Fruit fly (Drosophila melanogaster) ovary, adult (tissue): ENCODE measurements around the gene FIG4.

Source experiments
- CG17801 ChIP-seq: fragments of 200-800 bp; optimal IDR thresholded peaks from 2 replicates; lab custom pipeline; 2019; ENCODE audit warnings: missing biosample characterization, mild to moderate bottlenecking, missing genetic modification characterization, moderate library complexity; ENCODE audit not compliant: partially characterized antibody

The FIG4 gene

DNA sequence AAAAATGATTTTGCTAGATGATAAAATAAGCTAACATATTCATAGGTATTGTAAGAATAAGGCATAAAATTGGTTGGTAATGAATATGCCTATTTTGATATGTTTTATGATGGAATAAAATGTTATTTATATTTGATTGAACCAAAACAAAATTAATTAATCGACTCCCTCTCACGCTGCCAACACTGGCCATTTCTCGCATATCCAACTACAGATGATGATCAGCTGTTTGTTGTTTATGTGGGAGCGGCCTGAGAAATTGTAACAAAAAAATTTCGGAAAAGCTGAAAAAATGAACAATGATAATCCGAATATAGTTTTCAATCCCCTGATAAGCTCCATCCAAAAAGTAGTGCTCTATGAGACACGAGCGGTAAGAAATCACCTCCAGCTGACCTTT is at the start of gene FIG4:
TSS of gene FIG4 (plus strand) at position 229 of the 400 bp plus-strand sequence.
- TF ChIP-seq CG17801 (GFP tag; lab: Kevin White, UChicago), result peak; percentile 12

DNA sequence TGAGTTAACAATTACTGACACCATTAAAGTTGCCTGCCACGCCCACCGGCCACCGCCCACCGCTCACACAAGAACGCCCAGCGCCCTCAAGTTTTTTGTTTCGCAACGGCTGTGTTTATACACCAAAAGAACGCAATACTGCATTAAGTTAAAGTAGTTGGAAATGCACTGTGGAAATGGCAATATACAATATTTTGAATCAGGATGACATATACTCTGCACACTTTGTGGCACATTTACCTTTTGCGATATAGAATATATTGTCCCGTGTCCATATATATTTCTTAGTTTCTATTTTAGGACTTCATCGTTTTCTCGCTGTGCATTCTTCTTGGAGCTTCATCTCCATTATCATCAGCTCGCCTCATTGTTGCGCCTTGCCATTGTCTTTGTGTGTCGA is 48.9 kb upstream of the FIG4 start:
- TF ChIP-seq CG17801 (GFP tag; lab: Kevin White, UChicago), result no peak

DNA sequence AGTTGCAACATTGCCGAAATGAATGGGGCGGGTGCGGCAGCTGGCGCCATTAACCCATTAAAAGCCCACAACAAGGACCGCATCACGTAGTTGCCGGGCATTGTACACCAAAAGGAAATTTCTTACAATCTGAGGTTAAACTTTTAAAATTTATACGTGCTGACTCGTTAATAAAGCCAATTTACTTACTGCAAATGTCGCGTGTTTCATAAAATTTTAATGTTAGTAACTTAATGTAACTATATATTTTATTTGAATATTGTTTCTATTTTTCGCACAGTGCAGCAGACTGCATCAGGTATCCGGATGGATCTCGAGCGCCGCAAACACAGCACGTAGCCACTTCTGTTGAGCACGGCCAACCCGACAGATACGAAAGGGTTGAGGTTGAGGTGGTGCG is 48.1 kb upstream of the FIG4 start:
- no peak for TF ChIP-seq CG17801 (GFP tag; lab: Kevin White, UChicago)

DNA sequence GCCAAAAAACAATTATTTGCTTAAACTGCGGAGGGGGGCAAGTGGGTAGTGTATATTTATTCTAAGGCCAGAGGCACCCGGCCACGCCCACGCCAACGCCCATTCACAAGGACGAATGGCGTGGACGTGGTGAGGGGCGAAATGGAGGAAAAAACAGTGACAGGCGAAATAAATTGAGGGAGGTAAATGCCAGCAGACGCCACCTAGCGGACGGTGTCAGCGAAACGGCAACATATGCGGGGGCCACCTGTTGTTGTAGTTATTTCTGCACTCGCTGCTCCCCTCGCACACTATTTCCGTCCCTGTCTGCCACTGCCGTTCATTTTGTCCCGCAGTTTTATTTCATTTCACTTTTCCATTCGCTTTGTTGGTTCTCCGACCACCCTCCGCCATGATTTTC is 47.0 kb upstream of the FIG4 start:
- no peak for TF ChIP-seq CG17801 (GFP tag; lab: Kevin White, UChicago)

DNA sequence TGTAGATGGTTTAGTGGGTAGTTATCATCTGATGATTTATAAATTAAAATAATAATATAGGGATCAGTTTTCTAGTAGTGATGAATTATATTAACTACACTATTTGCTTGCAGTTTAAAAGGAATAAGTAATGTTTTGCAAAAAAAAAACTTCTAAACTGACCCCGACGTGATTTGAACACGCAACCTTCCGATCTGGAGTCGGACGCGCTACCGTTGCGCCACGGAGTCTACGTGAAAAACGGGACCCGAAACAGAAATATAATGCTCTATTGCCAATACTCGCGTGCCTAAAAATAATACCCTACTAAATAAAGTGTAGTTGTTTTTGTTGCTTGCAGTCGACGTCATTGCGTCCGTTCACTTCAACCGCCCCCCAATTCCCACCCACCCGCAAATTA is 46.2 kb upstream of the FIG4 start:
- TF ChIP-seq CG17801 (GFP tag; lab: Kevin White, UChicago), result no peak

DNA sequence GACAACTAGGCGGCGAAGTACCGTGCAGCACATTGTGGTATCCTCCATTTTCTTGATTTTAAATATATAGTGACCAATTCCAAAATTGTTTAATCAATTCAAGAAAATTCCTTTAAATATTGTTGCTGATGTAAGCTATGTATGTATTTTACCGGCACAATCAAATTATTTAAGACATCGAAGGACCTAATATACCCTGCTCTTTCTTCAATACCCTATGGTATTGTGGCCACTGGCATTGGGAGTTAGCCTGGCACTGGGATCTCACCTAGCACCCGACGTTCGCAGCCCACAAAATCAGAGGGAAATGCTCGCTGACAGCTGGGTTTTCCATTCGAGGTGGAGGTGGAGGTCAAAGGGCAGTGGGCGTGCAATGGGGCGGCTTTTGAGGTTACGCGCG is 42.8 kb upstream of the FIG4 start:
- no peak for TF ChIP-seq CG17801 (GFP tag; lab: Kevin White, UChicago)

DNA sequence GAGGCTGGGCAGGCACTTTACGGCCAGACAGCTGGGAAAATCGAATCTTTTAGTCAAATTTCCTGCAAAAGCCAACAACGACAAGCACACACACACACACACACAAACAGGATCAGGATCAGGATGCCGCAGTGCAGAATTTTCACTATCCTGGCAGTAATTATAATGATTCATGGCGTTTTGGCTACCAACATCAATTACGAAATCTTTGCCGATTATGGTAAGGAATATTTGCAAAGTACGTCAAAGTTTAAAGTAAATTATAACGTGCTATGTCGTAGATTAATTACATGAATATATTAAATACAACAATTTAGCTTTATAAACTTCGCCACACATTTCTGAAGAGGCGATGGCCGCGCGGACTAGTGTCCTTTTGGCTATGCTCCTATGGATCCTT is 31.4 kb upstream of the FIG4 start, which contains the start of the genes CG34177 and CG34178:
TSS of gene CG34177 (plus strand) at position 301 of the 400 bp plus-strand sequence.
TSS of gene CG34178 (plus strand) at position 301 of the 400 bp plus-strand sequence.
- TF ChIP-seq CG17801 (GFP tag; lab: Kevin White, UChicago), result no peak

DNA sequence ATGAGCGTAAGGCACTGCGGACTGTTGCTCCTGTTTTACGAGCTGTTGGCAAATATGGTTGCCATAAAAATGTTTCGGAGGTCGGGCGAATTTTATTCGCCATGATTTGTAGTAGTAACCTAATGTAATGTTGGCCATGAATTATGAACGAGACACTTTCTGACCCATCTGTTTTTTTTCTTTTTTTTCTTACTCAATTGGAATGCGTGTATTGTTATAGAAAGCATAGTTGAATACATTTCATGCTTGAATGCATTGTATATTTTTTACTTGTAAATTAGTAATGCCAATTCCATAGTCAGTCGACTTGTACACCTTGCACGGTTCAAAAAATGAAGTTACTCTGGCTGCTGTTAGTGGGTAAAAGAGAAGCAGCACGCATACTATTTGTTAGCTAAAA is 27.5 kb upstream of the FIG4 start, which contains the start of gene CG43056:
TSS of gene CG43056 (plus strand) at position 301 of the 400 bp plus-strand sequence.
- TF ChIP-seq CG17801 (GFP tag; lab: Kevin White, UChicago), result no peak

DNA sequence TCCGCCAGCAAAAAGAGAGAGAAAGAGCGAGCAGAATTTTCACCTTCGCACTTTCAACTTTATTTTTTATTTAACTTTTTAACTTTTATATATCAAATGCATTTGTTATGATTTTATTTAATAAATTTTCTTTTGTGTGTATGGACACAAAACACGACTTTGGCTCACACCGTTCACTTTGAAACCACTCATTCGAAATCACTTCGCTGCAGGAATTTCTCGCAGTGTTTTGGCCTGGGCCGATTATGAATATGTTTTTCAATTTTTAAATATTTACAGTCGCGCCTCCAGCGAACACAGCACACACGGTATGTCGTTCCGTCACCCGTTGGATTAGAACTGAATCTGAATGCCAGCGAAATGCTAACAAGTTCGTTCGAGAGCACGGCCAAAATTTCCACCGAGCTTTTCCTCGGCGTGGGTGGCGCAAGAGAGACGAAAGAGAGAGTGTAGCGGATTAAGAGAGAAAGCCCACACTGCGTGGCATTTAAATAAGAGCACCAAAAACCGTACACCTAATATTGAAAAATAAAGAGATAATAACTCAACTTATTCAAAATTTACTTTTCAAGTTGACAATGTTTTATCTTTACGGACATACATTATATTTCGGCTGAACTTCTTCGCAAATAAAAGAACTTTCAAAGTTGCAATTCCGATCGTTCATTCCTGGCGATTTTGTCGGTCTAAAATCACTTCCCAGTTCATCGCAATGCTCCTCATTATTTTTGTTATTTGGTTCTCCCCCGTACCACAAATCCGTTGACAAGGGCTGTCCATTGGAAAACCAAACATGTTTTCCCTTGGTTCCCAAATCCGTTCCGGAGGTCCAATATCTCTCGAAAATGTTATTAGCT is 23.9 kb upstream of the FIG4 start, which contains the start of gene CG15431:
TSS of gene CG15431 (minus strand) at position 402 of the 857 bp plus-strand sequence.
- no peak for TF ChIP-seq CG17801 (GFP tag; lab: Kevin White, UChicago)

DNA sequence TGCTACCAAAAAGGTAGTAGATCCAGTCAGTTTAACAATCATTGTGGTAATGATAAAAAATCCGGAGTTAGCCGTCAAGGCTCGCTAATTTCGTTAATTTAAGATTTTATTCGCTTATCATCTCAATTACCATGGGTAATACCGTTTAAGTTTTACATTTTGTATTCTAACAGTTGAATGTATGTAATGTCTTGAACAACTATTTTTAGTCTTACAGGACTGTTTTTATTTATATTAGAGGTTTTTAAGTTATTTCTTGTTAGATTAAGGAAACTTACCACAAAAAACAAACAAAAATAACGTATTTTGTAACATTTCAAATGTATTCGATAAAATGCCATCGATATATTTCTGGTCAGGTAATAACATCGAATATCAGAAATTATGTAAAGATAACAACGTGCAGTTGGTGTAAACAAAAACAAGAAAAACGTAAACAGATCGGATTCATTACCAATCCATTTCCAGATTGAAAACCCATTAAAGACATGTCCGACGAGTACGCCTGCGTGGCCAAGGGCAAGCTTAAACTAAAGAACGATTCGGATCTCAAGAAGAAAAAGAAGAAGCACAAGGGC is 22.9 kb upstream of the FIG4 start, which contains the start of the genes Sfp24F and CG15432:
TSS of gene Sfp24F (minus strand) at position 51 of the 578 bp plus-strand sequence.
TSS of gene CG15432 (plus strand) at position 311 of the 578 bp plus-strand sequence.
- TF ChIP-seq CG17801 (GFP tag; lab: Kevin White, UChicago), result peak; percentile 14

DNA sequence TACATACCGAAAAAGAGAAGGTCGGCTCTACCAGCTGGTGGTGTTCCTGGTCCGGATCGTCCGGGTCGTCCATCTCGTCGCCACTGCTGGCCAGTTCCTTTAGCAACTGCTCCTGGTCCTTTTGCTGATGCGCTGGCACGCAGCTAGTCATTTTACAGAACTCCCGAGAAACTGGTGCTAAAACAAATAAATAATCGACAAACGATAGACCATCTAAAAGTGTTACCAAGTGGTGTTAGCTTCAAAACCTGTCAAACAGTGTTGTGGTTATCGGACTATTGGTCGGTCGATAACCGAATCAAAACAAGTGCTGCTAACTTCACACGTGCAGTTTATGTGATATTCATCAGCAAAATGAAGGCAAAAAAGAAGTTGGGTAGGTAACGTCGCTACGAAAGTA is 20.5 kb upstream of the FIG4 start, which contains the start of the genes morgue and Elp3:
TSS of gene morgue (minus strand) at position 224 of the 400 bp plus-strand sequence.
TSS of gene Elp3 (plus strand) at position 276 of the 400 bp plus-strand sequence.
- TF ChIP-seq CG17801 (GFP tag; lab: Kevin White, UChicago), result peak; percentile 3

DNA sequence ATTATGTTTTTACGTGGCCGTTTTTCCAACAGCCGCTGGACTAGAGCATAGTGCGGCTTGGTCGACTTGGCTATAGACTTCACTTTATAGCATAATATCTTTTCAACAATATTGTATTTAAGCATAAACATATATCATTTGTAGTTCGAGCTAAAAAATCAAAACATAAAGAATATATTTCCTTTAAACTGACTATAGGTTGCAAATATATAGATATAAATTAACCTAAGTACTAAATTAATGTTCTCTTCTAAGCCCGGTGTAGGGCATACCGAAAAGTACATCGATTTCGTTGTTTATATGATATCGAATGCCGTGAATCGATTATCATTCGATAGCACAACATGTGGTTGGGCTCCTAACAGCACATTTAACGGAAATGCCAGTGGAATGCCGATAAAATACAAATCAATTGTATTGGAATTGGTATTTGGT is 16.4 kb upstream of the FIG4 start, which contains the start of gene MFS18:
TSS of gene MFS18 (minus strand) at position 54 of the 435 bp plus-strand sequence.
- TF ChIP-seq CG17801 (GFP tag; lab: Kevin White, UChicago), result peak; percentile 89

DNA sequence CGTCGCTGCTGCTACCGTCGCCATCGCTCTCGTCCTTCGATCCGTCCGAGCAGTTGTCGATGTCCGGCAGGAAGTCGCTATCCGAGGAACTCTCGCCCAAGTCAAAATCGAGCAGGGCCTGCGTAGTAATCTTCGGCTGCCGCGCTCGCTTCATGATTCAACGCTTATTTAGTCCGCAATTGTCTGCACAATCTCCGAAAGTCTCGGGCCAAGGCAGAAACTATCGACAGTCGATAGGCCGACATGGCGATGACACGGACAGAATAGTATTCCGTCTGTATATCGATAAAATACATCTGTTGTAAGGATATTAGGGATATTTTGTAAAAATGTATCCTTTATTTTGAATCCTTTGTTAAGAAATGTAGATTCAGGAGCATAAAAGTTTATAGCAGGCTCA is 12.2 kb upstream of the FIG4 start, which contains the start of gene CG15439:
TSS of gene CG15439 (minus strand) at position 241 of the 400 bp plus-strand sequence.
- no peak for TF ChIP-seq CG17801 (GFP tag; lab: Kevin White, UChicago)

DNA sequence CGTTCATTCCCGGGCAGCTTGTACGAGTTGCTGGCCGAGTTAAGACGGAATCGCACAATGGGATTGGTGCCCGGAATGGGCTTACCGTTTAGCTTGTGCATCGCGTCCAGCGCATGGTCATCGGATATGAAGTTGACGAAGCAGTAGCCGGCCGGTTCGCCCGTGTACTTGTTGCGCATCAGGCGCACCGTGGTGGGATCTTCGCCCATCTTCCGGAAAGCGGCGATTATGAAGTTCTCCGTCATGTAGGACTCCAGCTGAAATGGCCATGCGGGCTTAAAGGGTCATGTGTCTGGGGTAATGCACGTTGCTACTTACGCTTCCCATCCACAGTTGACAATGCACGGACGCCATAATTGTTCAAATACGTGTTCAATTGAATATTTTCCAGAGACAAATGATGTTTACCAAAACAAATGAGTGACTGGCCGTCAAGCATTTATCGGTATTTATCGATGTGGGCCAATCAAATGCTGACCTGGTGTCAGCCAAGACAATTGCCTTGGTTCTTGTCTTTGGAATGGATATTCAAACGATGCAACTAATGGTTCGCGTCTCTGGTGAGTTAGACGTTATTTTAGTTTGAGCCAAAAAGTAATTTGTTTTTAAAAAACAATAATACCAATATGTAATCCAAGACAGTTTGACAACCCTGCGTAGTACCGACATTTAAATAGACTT is 10.8 kb upstream of the FIG4 start, which contains the start of the genes Secp43 and ND-B8:
TSS of gene Secp43 (minus strand) at position 445 of the 681 bp plus-strand sequence.
TSS of gene ND-B8 (plus strand) at position 618 of the 681 bp plus-strand sequence.
- no peak for TF ChIP-seq CG17801 (GFP tag; lab: Kevin White, UChicago)
